Worm (Caenorhabditis elegans): ENCODE results near the gene C25F9.11.

DNA sequence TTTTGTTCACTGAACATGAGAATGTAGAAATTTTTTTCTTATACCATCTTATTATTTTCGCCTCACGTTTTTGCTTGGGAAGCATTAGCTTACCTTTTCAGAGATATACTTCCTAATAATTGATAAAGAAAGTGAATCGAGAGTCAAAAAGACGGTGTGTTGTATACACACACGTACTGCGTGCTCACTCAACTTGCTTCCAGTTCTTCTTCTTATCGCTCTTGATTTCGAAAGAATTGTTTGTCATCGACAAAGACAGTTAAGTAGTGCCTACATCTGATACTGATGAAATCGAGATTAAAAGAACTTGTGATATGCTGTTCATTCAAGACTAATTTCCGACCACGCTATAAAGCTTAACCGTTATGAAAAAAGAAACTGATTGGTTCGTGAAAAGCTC is 22.2 kb downstream of the C25F9.11 start, which contains the start of gene C25F9.5:
- TF ChIP-seq tbx-2 (tag; optimal IDR thresholded peaks at IDR 0.05) (no peak), elt-2 (tag; optimal IDR thresholded peaks at IDR 0.05) (peak; percentile 81), ztf-11 (tag; optimal IDR thresholded peaks at IDR 0.05) (no peak), jun-1 (tag; optimal IDR thresholded peaks at IDR 0.05) (peak; percentile 64), fkh-10 (GFP tag; optimal IDR thresholded peaks at IDR 0.05) (no peak)
